Worm (Caenorhabditis elegans) whole organism, young adult: ENCODE data around the gene npax-1.
A peak's percentile ranks its signal among the peaks of the same experiment; 100 is the strongest.

Experiments used
- B0035.1 ChIP-seq: sonication (generic microtip); optimal IDR thresholded peaks from 2 replicates; lab custom pipeline; 2016; ENCODE audit warnings: missing genetic modification characterization, mild to moderate bottlenecking, missing compliant biosample characterization, missing genotype, missing genetic modification reagents
- F33H1.4 ChIP-seq: fragments of 200-800 bp; sonication (Bioruptor generic); IDR thresholded peaks from 2 replicates; pipeline ENCODE4 v1.3.6; 2022; ENCODE audit warnings: missing genetic modification reagents, missing genetic modification characterization, missing compliant biosample characterization
- F37B4.10 ChIP-seq: fragments of 200-800 bp; sonication (Bioruptor generic); IDR thresholded peaks from 2 replicates; pipeline ENCODE4 v1.3.6; 2022; ENCODE audit warnings: missing genetic modification characterization, missing compliant biosample characterization
- F49E8.2 ChIP-seq: sonication (generic microtip); optimal IDR thresholded peaks from 3 replicates; lab custom pipeline; 2017; ENCODE audit warnings: missing genetic modification characterization, mild to moderate bottlenecking, missing compliant biosample characterization, antibody characterized with exemption, moderate library complexity; ENCODE audit not compliant: insufficient read depth
- F57A8.1 ChIP-seq: fragments of 200-800 bp; sonication (Bioruptor generic); optimal IDR thresholded peaks from 2 replicates; lab custom pipeline; 2018; ENCODE audit warnings: mild to moderate bottlenecking, missing genetic modification characterization, moderate library complexity, missing compliant biosample characterization
- Y56A3A.18 ChIP-seq: fragments of 200-800 bp; sonication (Bioruptor generic); IDR thresholded peaks from 2 replicates; pipeline ENCODE4 v1.3.6; 2022; ENCODE audit warnings: missing genetic modification reagents, missing genetic modification characterization, missing compliant biosample characterization
- Y67H2A.10 ChIP-seq: fragments of 200-800 bp; sonication (Bioruptor generic); conservative IDR thresholded peaks from 2 replicates; pipeline ENCODE4 v1.3.6; 2022; ENCODE audit warnings: missing genetic modification reagents, missing genetic modification characterization, missing compliant biosample characterization
- Y79H2A.3 ChIP-seq: fragments of 200-800 bp; sonication (Bioruptor generic); conservative IDR thresholded peaks from 2 replicates; pipeline ENCODE4 v1.3.6; 2022; ENCODE audit warnings: missing genetic modification reagents, missing genetic modification characterization, missing compliant biosample characterization
- akir-1 ChIP-seq: fragments of 200-800 bp; sonication (Bioruptor generic); optimal IDR thresholded peaks from 2 replicates; lab custom pipeline; 2018; ENCODE audit warnings: mild to moderate bottlenecking, missing genetic modification characterization, moderate library complexity, missing compliant biosample characterization
- atf-7 ChIP-seq: sonication (generic microtip); optimal IDR thresholded peaks from 2 replicates; lab custom pipeline; 2017; ENCODE audit warnings: mild to moderate bottlenecking, missing genetic modification characterization, missing compliant biosample characterization
- bed-1 ChIP-seq: fragments of 200-800 bp; sonication (Bioruptor generic); IDR thresholded peaks from 2 replicates; pipeline ENCODE4 v1.3.6; 2022; ENCODE audit warnings: missing genetic modification reagents, missing genetic modification characterization, missing compliant biosample characterization
- ccch-3 ChIP-seq: fragments of 200-800 bp; sonication (Bioruptor generic); optimal IDR thresholded peaks from 2 replicates; lab custom pipeline; 2018; ENCODE audit warnings: mild to moderate bottlenecking, missing genetic modification characterization, missing compliant biosample characterization
- ceh-100 ChIP-seq: fragments of 200-800 bp; sonication (Bioruptor generic); IDR thresholded peaks from 2 replicates; pipeline ENCODE4 v1.3.6; 2022; ENCODE audit warnings: missing genetic modification reagents, missing genetic modification characterization, missing compliant biosample characterization
- ceh-40 ChIP-seq: fragments of 200-800 bp; sonication (Bioruptor generic); IDR thresholded peaks from 2 replicates; pipeline ENCODE4 v1.3.6; 2022; ENCODE audit warnings: missing genetic modification characterization, missing compliant biosample characterization
- chd-7 ChIP-seq: sonication (generic microtip); optimal IDR thresholded peaks from 2 replicates; lab custom pipeline; 2016; ENCODE audit warnings: mild to moderate bottlenecking, missing genetic modification characterization, moderate library complexity, missing compliant biosample characterization
- dpl-1 ChIP-seq: fragments of 150-350 bp; optimal IDR thresholded peaks from 2 replicates; lab custom pipeline; 2014; ENCODE audit warnings: missing biosample characterization, missing genetic modification reagents, missing genetic modification characterization
- efl-1 ChIP-seq: fragments of 150-350 bp; optimal IDR thresholded peaks from 2 replicates; lab custom pipeline; 2014; ENCODE audit warnings: missing biosample characterization, missing genetic modification reagents, missing genetic modification characterization
- egl-18 ChIP-seq: fragments of 200-800 bp; sonication (Bioruptor generic); IDR thresholded peaks from 2 replicates; pipeline ENCODE4 v1.3.6; 2022; ENCODE audit warnings: missing genetic modification reagents, missing genetic modification characterization, missing compliant biosample characterization
- egl-44 ChIP-seq: fragments of 200-800 bp; sonication (Bioruptor generic); IDR thresholded peaks from 2 replicates; pipeline ENCODE4 v1.3.6; 2022; ENCODE audit warnings: missing genetic modification reagents, missing genetic modification characterization, missing compliant biosample characterization
- ets-4 ChIP-seq: fragments of 200-800 bp; sonication (Bioruptor generic); optimal IDR thresholded peaks from 2 replicates; lab custom pipeline; 2018; ENCODE audit warnings: mild to moderate bottlenecking, missing genetic modification characterization, missing compliant biosample characterization
- hmg-1.2 ChIP-seq: fragments of 200-800 bp; sonication (Bioruptor generic); IDR thresholded peaks from 2 replicates; pipeline ENCODE4 v1.3.6; 2022; ENCODE audit warnings: missing genetic modification reagents, missing genetic modification characterization, missing compliant biosample characterization
- hrde-1 ChIP-seq: sonication (generic microtip); optimal IDR thresholded peaks from 2 replicates; lab custom pipeline; 2016; ENCODE audit warnings: missing genetic modification characterization, mild to moderate bottlenecking, missing compliant biosample characterization, moderate library complexity, missing genotype, missing genetic modification reagents, borderline replicate concordance
- hsf-1 ChIP-seq: fragments of 200-800 bp; sonication (Bioruptor generic); IDR thresholded peaks from 2 replicates; pipeline ENCODE4 v1.3.6; 2022; ENCODE audit warnings: missing genetic modification reagents, missing genetic modification characterization, missing compliant biosample characterization
- let-607 ChIP-seq, 2 experiments: fragments of 200-800 bp in 1 of 2; sonication (Bioruptor generic) in 1 of 2; sonication (generic microtip) in 1 of 2; optimal IDR thresholded peaks; 2 replicates each; lab custom pipeline; 2016 to 2018; ENCODE audit warnings: mild to moderate bottlenecking in 2 of 2, missing compliant biosample characterization in 2 of 2, missing genetic modification characterization in 2 of 2, moderate library complexity in 2 of 2, missing genotype in 1 of 2
- lin-40 ChIP-seq: sonication (generic microtip); optimal IDR thresholded peaks from 2 replicates; lab custom pipeline; 2016; ENCODE audit warnings: missing genetic modification characterization, mild to moderate bottlenecking, missing compliant biosample characterization, missing genotype, missing genetic modification reagents
- lsl-1 ChIP-seq: fragments of 200-800 bp; sonication (Bioruptor generic); optimal IDR thresholded peaks from 2 replicates; lab custom pipeline; 2018; ENCODE audit warnings: mild to moderate bottlenecking, missing genetic modification characterization, moderate library complexity, missing compliant biosample characterization
- lsy-27 ChIP-seq: sonication (generic microtip); optimal IDR thresholded peaks from 2 replicates; lab custom pipeline; 2017; ENCODE audit warnings: missing genetic modification characterization, mild to moderate bottlenecking, missing compliant biosample characterization, antibody characterized with exemption, missing genotype, borderline replicate concordance; ENCODE audit not compliant: insufficient read depth
- madf-3 ChIP-seq: fragments of 200-800 bp; sonication (Bioruptor generic); IDR thresholded peaks from 2 replicates; pipeline ENCODE4 v1.3.6; 2022; ENCODE audit warnings: missing genetic modification reagents, missing genetic modification characterization, missing compliant biosample characterization
- madf-6 ChIP-seq: fragments of 200-800 bp; sonication (Bioruptor generic); IDR thresholded peaks from 2 replicates; pipeline ENCODE4 v1.3.6; 2022; ENCODE audit warnings: missing genetic modification reagents, missing genetic modification characterization, missing compliant biosample characterization
- mel-28 ChIP-seq: sonication (generic microtip); optimal IDR thresholded peaks from 2 replicates; lab custom pipeline; 2016; ENCODE audit warnings: borderline replicate concordance, mild to moderate bottlenecking, missing genetic modification characterization, missing compliant biosample characterization
- mxl-1 ChIP-seq: sonication (generic microtip); optimal IDR thresholded peaks from 2 replicates; lab custom pipeline; 2016; ENCODE audit warnings: missing genetic modification characterization, missing compliant biosample characterization
- nfyb-1 ChIP-seq: fragments of 200-800 bp; sonication (Bioruptor generic); IDR thresholded peaks from 2 replicates; pipeline ENCODE4 v1.3.6; 2022; ENCODE audit warnings: missing genetic modification reagents, missing genetic modification characterization, missing compliant biosample characterization
- nhr-27 ChIP-seq: fragments of 200-800 bp; sonication (Bioruptor generic); optimal IDR thresholded peaks from 2 replicates; lab custom pipeline; 2018; ENCODE audit warnings: mild to moderate bottlenecking, missing genetic modification characterization, moderate library complexity, missing compliant biosample characterization
- pbrm-1 ChIP-seq: fragments of 200-800 bp; sonication (Bioruptor generic); IDR thresholded peaks from 2 replicates; pipeline ENCODE4 v1.3.6; 2022; ENCODE audit warnings: missing genetic modification reagents, missing genetic modification characterization, missing compliant biosample characterization
- pha-4 ChIP-seq: fragments of 150-350 bp; sonication (generic microtip); optimal IDR thresholded peaks from 2 replicates; lab custom pipeline; 2014; ENCODE audit warnings: missing biosample characterization, missing genetic modification reagents, missing genetic modification characterization
- repo-1 ChIP-seq: sonication (generic microtip); optimal IDR thresholded peaks from 2 replicates; lab custom pipeline; 2017; ENCODE audit warnings: mild to moderate bottlenecking, missing genetic modification characterization, missing compliant biosample characterization
- snpc-1.3 ChIP-seq: sonication (generic microtip); optimal IDR thresholded peaks from 2 replicates; lab custom pipeline; 2017; ENCODE audit warnings: missing genetic modification characterization, mild to moderate bottlenecking, missing compliant biosample characterization, antibody characterized with exemption, moderate library complexity, missing genotype, missing genetic modification reagents; ENCODE audit not compliant: insufficient read depth
- snpc-3.4 ChIP-seq: sonication (generic microtip); optimal IDR thresholded peaks from 2 replicates; lab custom pipeline; 2017; ENCODE audit warnings: missing genetic modification characterization, mild to moderate bottlenecking, missing compliant biosample characterization, antibody characterized with exemption, moderate library complexity, missing genotype, missing genetic modification reagents
- somi-1 ChIP-seq: fragments of 200-800 bp; sonication (Bioruptor generic); optimal IDR thresholded peaks from 2 replicates; lab custom pipeline; 2018; ENCODE audit warnings: mild to moderate bottlenecking, missing genetic modification characterization, missing compliant biosample characterization
- sptf-2 ChIP-seq: fragments of 200-800 bp; sonication (Bioruptor generic); optimal IDR thresholded peaks from 2 replicates; lab custom pipeline; 2018; ENCODE audit warnings: mild to moderate bottlenecking, missing genetic modification characterization, missing compliant biosample characterization
- tbp1 ChIP-seq: fragments of 200-800 bp; sonication (Bioruptor generic); optimal IDR thresholded peaks from 2 replicates; lab custom pipeline; 2018; ENCODE audit warnings: mild to moderate bottlenecking, missing genetic modification characterization, missing compliant biosample characterization
- xnd-1 ChIP-seq: sonication (generic microtip); optimal IDR thresholded peaks from 2 replicates; lab custom pipeline; 2016; ENCODE audit warnings: missing genotype, missing genetic modification reagents, missing genetic modification characterization, missing compliant biosample characterization
- zim-3 ChIP-seq: sonication (generic microtip); optimal IDR thresholded peaks from 2 replicates; lab custom pipeline; 2017; ENCODE audit warnings: mild to moderate bottlenecking, missing genetic modification characterization, moderate library complexity, missing compliant biosample characterization
- ztf-18 ChIP-seq: sonication (generic microtip); optimal IDR thresholded peaks from 2 replicates; lab custom pipeline; 2016; ENCODE audit warnings: missing genotype, mild to moderate bottlenecking, missing genetic modification characterization, missing compliant biosample characterization
- ztf-22 ChIP-seq: fragments of 200-800 bp; sonication (Bioruptor generic); optimal IDR thresholded peaks from 2 replicates; lab custom pipeline; 2018; ENCODE audit warnings: mild to moderate bottlenecking, missing genetic modification characterization, moderate library complexity, missing compliant biosample characterization
- ztf-6 ChIP-seq: fragments of 200-800 bp; sonication (Bioruptor generic); IDR thresholded peaks from 2 replicates; pipeline ENCODE4 v1.3.6; 2022; ENCODE audit warnings: missing genetic modification reagents, missing genetic modification characterization, missing compliant biosample characterization

npax-1 gene

ce11 chrII:7298197-7298682, 32.9 kb downstream of the npax-1 start, which contains the start of gene puf-8:
Gene puf-8 (minus strand): TSS chrII:7298247.
- no peak for TF ChIP-seq mel-28
- no peak for TF ChIP-seq akir-1
- no peak for TF ChIP-seq hsf-1 (GFP tag; lab: Robert Waterston, UW)
- no peak for TF ChIP-seq lsy-27
- TF ChIP-seq efl-1 = peak; percentile 21
- TF ChIP-seq Y79H2A.3 = no peak
- TF ChIP-seq ceh-40 (GFP tag; lab: Robert Waterston, UW) = no peak
- no peak for TF ChIP-seq repo-1 (tag; lab: Kevin White, UChicago)
- no peak for TF ChIP-seq F49E8.2
- no peak for TF ChIP-seq egl-44 (GFP tag; lab: Robert Waterston, UW)
- TF ChIP-seq ztf-18 (tag; lab: Kevin White, UChicago) = peak; percentile 37
- TF ChIP-seq hmg-1.2 (GFP tag; lab: Robert Waterston, UW) = no peak
- no peak for TF ChIP-seq nhr-27 (tag; lab: Kevin White, UChicago)
- TF ChIP-seq egl-18 (GFP tag; lab: Robert Waterston, UW) = no peak
- TF ChIP-seq ceh-100 (GFP tag; lab: Robert Waterston, UW) = no peak
- TF ChIP-seq lsl-1 (GFP tag; lab: Kevin White, UChicago) = peak; percentile 77
- peak; percentile 37 for TF ChIP-seq madf-6 (GFP tag; lab: Robert Waterston, UW)
- no peak for TF ChIP-seq F37B4.10 (GFP tag; lab: Robert Waterston, UW)
- no peak for TF ChIP-seq dpl-1 (GFP tag; lab: Kevin White, UChicago)
- no peak for TF ChIP-seq F57A8.1 (GFP tag; lab: Kevin White, UChicago)
- TF ChIP-seq Y56A3A.18 (GFP tag; lab: Robert Waterston, UW) = no peak
- no peak for TF ChIP-seq madf-3 (GFP tag; lab: Robert Waterston, UW)
- no peak for TF ChIP-seq mxl-1
- peak; percentile 29 for TF ChIP-seq xnd-1 (tag; lab: Kevin White, UChicago)
- TF ChIP-seq ccch-3 (GFP tag; lab: Kevin White, UChicago) = no peak
- no peak for TF ChIP-seq bed-1
- TF ChIP-seq sptf-2 (GFP tag; lab: Kevin White, UChicago) = no peak
- TF ChIP-seq pha-4 (tag; lab: Kevin White, UChicago) = no peak
- peak; percentile 71 for TF ChIP-seq F33H1.4 (GFP tag; lab: Robert Waterston, UW)

ce11 chrII:7295917-7296316, 35.2 kb downstream of the npax-1 start, which contains the start of gene C30G12.6:
Gene C30G12.6 (minus strand): TSS chrII:7296017.
- TF ChIP-seq somi-1 (GFP tag; lab: Kevin White, UChicago) (no peak), snpc-3.4 (peak; percentile 33)

- TF ChIP-seq chd-7 (no peak), tbp1 (peak; percentile 32), Y67H2A.10 (GFP tag; lab: Robert Waterston, UW) (no peak), hrde-1 (tag; lab: Kevin White, UChicago) (no peak), snpc-1.3 (tag; lab: Kevin White, UChicago) (no peak), ets-4 (peak; percentile 34), egl-18 (GFP tag; lab: Robert Waterston, UW) (no peak), nfyb-1 (no peak), lin-40 (no peak), atf-7 (tag; lab: Kevin White, UChicago) (peak; percentile 51), F33H1.4 (GFP tag; lab: Robert Waterston, UW) (no peak), ztf-22 (GFP tag; lab: Kevin White, UChicago) (peak; percentile 24), pbrm-1 (GFP tag; lab: Robert Waterston, UW) (no peak), ceh-40 (GFP tag; lab: Robert Waterston, UW) (no peak), ztf-6 (no peak), zim-3 (tag; lab: Kevin White, UChicago) (no peak), B0035.1 (tag; lab: Kevin White, UChicago) (no peak), let-607 (tag; optimal IDR thresholded peaks at IDR 0.05; lab: Kevin White, UChicago) (peak in 1 of 2 experiments; percentile 72)
Measured at ce11 chrII:7289923-7290476, 41.1 kb downstream of the npax-1 start, which contains the start of gene C30G12.2. Gene C30G12.2 (plus strand): TSS chrII:7290426.
